Fruit fly (Drosophila melanogaster): Measurements from ENCODE around the gene b.

b gene

dm6 chr2L:13793405-13793804 is 27.6 kb upstream of the b start, which contains the start of gene Sec71 (continued):
- TF ChIP-seq CG9437 (GFP tag; optimal IDR thresholded peaks at IDR 0.05) = no peak
- no peak for TF ChIP-seq CG3407 (GFP tag; optimal IDR thresholded peaks at IDR 0.05)
- no peak for TF ChIP-seq grn (GFP tag; optimal IDR thresholded peaks at IDR 0.05)
- TF ChIP-seq C15 (GFP tag; IDR thresholded peaks at IDR 0.05) = no peak
- TF ChIP-seq Dp (GFP tag; optimal IDR thresholded peaks at IDR 0.05) = peak; percentile 68
- TF ChIP-seq CG1792 (GFP tag; optimal IDR thresholded peaks at IDR 0.05) = no peak
- no peak for TF ChIP-seq en (GFP tag; optimal IDR thresholded peaks at IDR 0.05)
- no peak for TF ChIP-seq chn (GFP tag; optimal IDR thresholded peaks at IDR 0.05)
- no peak for TF ChIP-seq CG33557 (GFP tag; optimal IDR thresholded peaks at IDR 0.05)
- TF ChIP-seq lola (GFP tag; optimal IDR thresholded peaks at IDR 0.05) = no peak
- TF ChIP-seq ara (GFP tag; IDR thresholded peaks at IDR 0.05) = no peak
- no peak for TF ChIP-seq CG15514 (GFP tag; optimal IDR thresholded peaks at IDR 0.05)
- no peak for TF ChIP-seq croc (GFP tag; conservative IDR thresholded peaks at IDR 0.05)
- peak; percentile 86 for TF ChIP-seq CG4617 (GFP tag; optimal IDR thresholded peaks at IDR 0.05; ENCODE audit: borderline replicate concordance)
- TF ChIP-seq dan (GFP tag; IDR thresholded peaks at IDR 0.05) = no peak
- no peak for TF ChIP-seq NFAT (GFP tag; IDR thresholded peaks at IDR 0.05)
- no peak for TF ChIP-seq CG15073 (GFP tag; optimal IDR thresholded peaks at IDR 0.05)
- no peak for TF ChIP-seq Hr51 (GFP tag; optimal IDR thresholded peaks at IDR 0.05)
- no peak for TF ChIP-seq CG13296 (GFP tag; optimal IDR thresholded peaks at IDR 0.05)
- peak; percentile 31 for TF ChIP-seq BEAF-32 (GFP tag; optimal IDR thresholded peaks at IDR 0.05)
- no peak for TF ChIP-seq CG2678 (tag; optimal IDR thresholded peaks at IDR 0.05)
- TF ChIP-seq kay (GFP tag; optimal IDR thresholded peaks at IDR 0.05) = no peak
- peak; percentile 85 for TF ChIP-seq Med (GFP tag)
- TF ChIP-seq HmgZ (tag; optimal IDR thresholded peaks at IDR 0.05) = peak; percentile 48
- no peak for TF ChIP-seq CG11723 (GFP tag; optimal IDR thresholded peaks at IDR 0.05)
- TF ChIP-seq Doc2 (GFP tag; IDR thresholded peaks at IDR 0.05) = no peak
- TF ChIP-seq CG4854 (GFP tag; optimal IDR thresholded peaks at IDR 0.05) = no peak
- no peak for TF ChIP-seq ERR (GFP tag; optimal IDR thresholded peaks at IDR 0.05)
- no peak for TF ChIP-seq Mes4 (GFP tag; optimal IDR thresholded peaks at IDR 0.05)
- no peak for TF ChIP-seq CG11093 (GFP tag; IDR thresholded peaks at IDR 0.05)
- TF ChIP-seq Neu2 (GFP tag; optimal IDR thresholded peaks at IDR 0.05; ENCODE audit: borderline replicate concordance) = no peak
- TF ChIP-seq CG3847 (GFP tag; IDR thresholded peaks at IDR 0.05) = peak; percentile 31; the same call in 1 of the 2 replicates
- 0 out of 3 replicates have a peak, but pooled peaks have one; percentile 33 for TF ChIP-seq Opbp (GFP tag; IDR thresholded peaks at IDR 0.05; ENCODE audit: partially characterized antibody)
- TF ChIP-seq phol (tag; optimal IDR thresholded peaks at IDR 0.05) = peak; percentile 21
- TF ChIP-seq NC2α (GFP tag; optimal IDR thresholded peaks at IDR 0.05) = no peak
- TF ChIP-seq insv (GFP tag; optimal IDR thresholded peaks at IDR 0.05) = no peak
- no peak for TF ChIP-seq Hr39 (optimal IDR thresholded peaks at IDR 0.05)
- TF ChIP-seq jigr1 (GFP tag; IDR thresholded peaks at IDR 0.05) = no peak
- no peak for TF ChIP-seq CG8388 (GFP tag; optimal IDR thresholded peaks at IDR 0.05)
- no peak for TF ChIP-seq bowl (GFP tag; IDR thresholded peaks at IDR 0.05)
- TF ChIP-seq sr (GFP tag; IDR thresholded peaks at IDR 0.05) = no peak
- TF ChIP-seq MBD-R2 (GFP tag; IDR thresholded peaks at IDR 0.05) = peak; percentile 64
- no peak for TF ChIP-seq slbo (GFP tag; IDR thresholded peaks at IDR 0.05)
- TF ChIP-seq CG10959 (GFP tag; IDR thresholded peaks at IDR 0.05) = no peak
- TF ChIP-seq CG7556 (GFP tag; optimal IDR thresholded peaks at IDR 0.05) = no peak
- TF ChIP-seq CG2116 (GFP tag; optimal IDR thresholded peaks at IDR 0.05) = peak; percentile 1
- TF ChIP-seq Sox100B (GFP tag; optimal IDR thresholded peaks at IDR 0.05) = no peak
- TF ChIP-seq CG30403 (GFP tag; optimal IDR thresholded peaks at IDR 0.05) = peak; percentile 2
- peak; percentile 98 for TF ChIP-seq Myb (GFP tag; optimal IDR thresholded peaks at IDR 0.05)
- 0 out of 2 replicates have a peak, but pooled peaks have one; percentile 30 for TF ChIP-seq CG13287 (GFP tag; IDR thresholded peaks at IDR 0.05; ENCODE audit: partially characterized antibody)
- no peak for TF ChIP-seq MTF-1 (GFP tag; optimal IDR thresholded peaks at IDR 0.05; ENCODE audit: borderline replicate concordance)

Data from whole organism, embryonic.